Worm (Caenorhabditis elegans) whole organism, L4 larva: ENCODE data around the gene add-1.
A peak's percentile ranks its signal among the peaks of the same experiment; 100 is the strongest.

Source experiments
- F44E2.7 ChIP-seq: fragments of 200-800 bp; sonication (Bioruptor generic); IDR thresholded peaks from 2 replicates; pipeline ENCODE4 v2.1.2; 2022; ENCODE audit warnings: missing genetic modification characterization, missing compliant biosample characterization
- Y75B8A.6 ChIP-seq: fragments of 200-800 bp; sonication (Bioruptor generic); IDR thresholded peaks from 2 replicates; pipeline ENCODE4 v1.3.6; 2022; ENCODE audit warnings: missing genetic modification reagents, missing genetic modification characterization, missing compliant biosample characterization
- aha-1 ChIP-seq: fragments of 150-350 bp; peaks from one replicate; lab custom pipeline; 2014; ENCODE audit warnings: missing biosample characterization, missing genetic modification characterization
- ceh-28 ChIP-seq: fragments of 150-350 bp; optimal IDR thresholded peaks from 2 replicates; lab custom pipeline; 2014; ENCODE audit warnings: missing biosample characterization, missing genetic modification reagents, missing genetic modification characterization
- ceh-44 ChIP-seq: fragments of 200-800 bp; sonication (Bioruptor generic); IDR thresholded peaks from 2 replicates; pipeline ENCODE4 v1.3.6; 2022; ENCODE audit warnings: missing genetic modification reagents, missing genetic modification characterization, missing compliant biosample characterization
- ceh-82 ChIP-seq: sonication (generic microtip); optimal IDR thresholded peaks from 2 replicates; lab custom pipeline; 2017; ENCODE audit warnings: missing biosample characterization, missing genetic modification characterization
- ces-1 ChIP-seq: fragments of 150-350 bp; sonication (generic microtip); optimal IDR thresholded peaks from 4 replicates; lab custom pipeline; 2014; ENCODE audit warnings: missing biosample characterization, missing genetic modification reagents, missing genetic modification characterization
- cey-2 ChIP-seq: sonication (generic microtip); optimal IDR thresholded peaks from 3 replicates; lab custom pipeline; 2017; ENCODE audit warnings: missing genetic modification characterization, mild to moderate bottlenecking, missing compliant biosample characterization, antibody characterized with exemption, borderline replicate concordance; ENCODE audit not compliant: insufficient read depth
- ctbp-1 ChIP-seq: fragments of 200-800 bp; sonication (Bioruptor generic); IDR thresholded peaks from 2 replicates; pipeline ENCODE4 v1.3.6; 2022; ENCODE audit warnings: missing genetic modification reagents, missing genetic modification characterization, missing compliant biosample characterization
- daf-19 ChIP-seq: fragments of 200-800 bp; sonication (Bioruptor generic); conservative IDR thresholded peaks from 2 replicates; pipeline ENCODE4 v1.3.6; 2022; ENCODE audit warnings: missing genetic modification characterization, missing compliant biosample characterization
- dmd-6 ChIP-seq: fragments of 200-800 bp; sonication (Bioruptor generic); IDR thresholded peaks from 2 replicates; pipeline ENCODE4 v1.3.6; 2022; ENCODE audit warnings: missing genetic modification reagents, missing genetic modification characterization, missing compliant biosample characterization
- dve-1 ChIP-seq: sonication (generic microtip); optimal IDR thresholded peaks from 2 replicates; lab custom pipeline; 2017; ENCODE audit warnings: antibody characterized with exemption, mild to moderate bottlenecking, missing genetic modification characterization, missing compliant biosample characterization; ENCODE audit not compliant: insufficient read depth
- egl-43 ChIP-seq: fragments of 200-800 bp; sonication (Bioruptor generic); IDR thresholded peaks from 2 replicates; pipeline ENCODE4 v1.3.6; 2022; ENCODE audit warnings: missing genetic modification reagents, missing genetic modification characterization, missing compliant biosample characterization
- fos-1 ChIP-seq: fragments of 150-350 bp; optimal IDR thresholded peaks from 2 replicates; lab custom pipeline; 2014; ENCODE audit warnings: missing biosample characterization, missing genetic modification characterization
- gei-8 ChIP-seq: fragments of 200-800 bp; sonication (Bioruptor generic); optimal IDR thresholded peaks from 2 replicates; lab custom pipeline; 2018; ENCODE audit warnings: mild to moderate bottlenecking, missing genetic modification characterization, missing compliant biosample characterization
- hlh-30 ChIP-seq: sonication (generic microtip); optimal IDR thresholded peaks from 2 replicates; lab custom pipeline; 2017; ENCODE audit warnings: antibody characterized with exemption, mild to moderate bottlenecking, missing genetic modification characterization, missing compliant biosample characterization; ENCODE audit not compliant: insufficient read depth
- lin-15B ChIP-seq: fragments of 150-350 bp; sonication (generic microtip); optimal IDR thresholded peaks from 3 replicates; lab custom pipeline; 2014; ENCODE audit warnings: missing biosample characterization, missing genetic modification characterization
- lsy-2 ChIP-seq, 2 experiments: fragments of 150-350 bp in 1 of 2; sonication (generic microtip) in 1 of 2; optimal IDR thresholded peaks; 2 replicates each; lab custom pipeline; 2014 to 2017; ENCODE audit warnings: missing biosample characterization in 2 of 2, missing genetic modification characterization in 2 of 2
- madf-5 ChIP-seq, 2 experiments: fragments of 200-800 bp; sonication (Bioruptor generic); IDR thresholded peaks; 2 replicates each; pipeline ENCODE4 v1.3.6; 2022; ENCODE audit warnings: missing compliant biosample characterization in 2 of 2, missing genetic modification characterization in 2 of 2
- nhr-10 ChIP-seq: fragments of 150-350 bp; optimal IDR thresholded peaks from 2 replicates; lab custom pipeline; 2014; ENCODE audit warnings: missing biosample characterization, missing genetic modification characterization
- nhr-102 ChIP-seq: sonication (generic microtip); optimal IDR thresholded peaks from 2 replicates; lab custom pipeline; 2016; ENCODE audit warnings: mild to moderate bottlenecking, missing genetic modification characterization, moderate library complexity, missing compliant biosample characterization
- nhr-11 ChIP-seq: fragments of 150-350 bp; optimal IDR thresholded peaks from 2 replicates; lab custom pipeline; 2014; ENCODE audit warnings: missing biosample characterization, missing genetic modification characterization
- nhr-111 ChIP-seq: fragments of 200-800 bp; sonication (Bioruptor generic); optimal IDR thresholded peaks from 2 replicates; lab custom pipeline; 2018; ENCODE audit warnings: mild to moderate bottlenecking, missing genetic modification characterization, missing compliant biosample characterization
- nhr-237 ChIP-seq: sonication (generic microtip); optimal IDR thresholded peaks from 2 replicates; lab custom pipeline; 2017; ENCODE audit warnings: missing biosample characterization, missing genetic modification characterization
- nhr-25 ChIP-seq: sonication (generic microtip); optimal IDR thresholded peaks from 2 replicates; lab custom pipeline; 2017; ENCODE audit warnings: missing genetic modification characterization, mild to moderate bottlenecking, missing compliant biosample characterization, antibody characterized with exemption, moderate library complexity, borderline replicate concordance; ENCODE audit not compliant: insufficient read depth
- nhr-28 ChIP-seq: fragments of 150-350 bp; optimal IDR thresholded peaks from 2 replicates; lab custom pipeline; 2014; ENCODE audit warnings: missing biosample characterization, missing genetic modification characterization
- nhr-77 ChIP-seq: fragments of 150-350 bp; optimal IDR thresholded peaks from 2 replicates; lab custom pipeline; 2014; ENCODE audit warnings: missing biosample characterization, missing genetic modification characterization
- rbr-2 ChIP-seq: sonication (generic microtip); optimal IDR thresholded peaks from 2 replicates; lab custom pipeline; 2016; ENCODE audit warnings: missing genotype, missing genetic modification characterization, missing compliant biosample characterization
- skn-1 ChIP-seq: fragments of 150-350 bp; optimal IDR thresholded peaks from 2 replicates; lab custom pipeline; 2014; ENCODE audit warnings: missing biosample characterization, missing genetic modification characterization
- unc-130 ChIP-seq: sonication (generic microtip); optimal IDR thresholded peaks from 2 replicates; lab custom pipeline; 2016; ENCODE audit warnings: missing genetic modification reagents, missing genetic modification characterization, missing compliant biosample characterization
- unc-62 ChIP-seq, 3 experiments: fragments of 150-350 bp in 1 of 3; sonication (generic microtip); optimal IDR thresholded peaks in 2 of 3; peaks in 1 of 3; 1 replicate in 1 of 3; 2 replicates in 2 of 3; lab custom pipeline; 2014 to 2017; ENCODE audit warnings: missing biosample characterization in 3 of 3, missing genetic modification characterization in 3 of 3, missing genetic modification reagents in 3 of 3, missing genotype in 1 of 3

add-1 gene

ce11 chrX:4890159-4890558 lies 30.3 kb upstream of the add-1 start, which contains the start of gene T07F12.2 (continued):
- TF ChIP-seq ceh-28 (no peak), nhr-10 (tag; lab: Kevin White, UChicago) (no peak), cey-2 (tag; lab: Kevin White, UChicago) (no peak), hlh-30 (peak; percentile 51), nhr-25 (tag; lab: Kevin White, UChicago) (no peak), nhr-111 (GFP tag; lab: Kevin White, UChicago) (no peak), ces-1 (GFP tag; lab: Kevin White, UChicago) (no peak), gei-8 (GFP tag; lab: Kevin White, UChicago) (no peak), ceh-44 (GFP tag; lab: Robert Waterston, UW) (no peak), aha-1 (tag; lab: Kevin White, UChicago) (no peak), skn-1 (tag; lab: Kevin White, UChicago) (no peak), nhr-11 (tag; lab: Kevin White, UChicago) (no peak), ctbp-1 (no peak), nhr-102 (tag; lab: Kevin White, UChicago) (no peak), dve-1 (tag; lab: Kevin White, UChicago) (peak; percentile 33)

ce11 chrX:4885651-4886050 lies 25.8 kb upstream of the add-1 start, which contains the start of gene arrd-23:
arrd-23 (plus strand) TSS chrX:4885951.
- no peak for TF ChIP-seq F44E2.7 (GFP tag; lab: Robert Waterston, UW)
- peak; percentile 12 for TF ChIP-seq aha-1 (tag; lab: Kevin White, UChicago)

- peak; percentile 50; the same call in 1 of the 2 replicates for TF ChIP-seq daf-19 (GFP tag; lab: Robert Waterston, UW)
- 0 out of 2 replicates have a peak, but pooled peaks have one; percentile 35 for TF ChIP-seq egl-43 (GFP tag; lab: Robert Waterston, UW)
- TF ChIP-seq aha-1 (tag; lab: Kevin White, UChicago), result peak; percentile 53
- TF ChIP-seq dmd-6 (GFP tag; lab: Robert Waterston, UW), result no peak
Observed at ce11 chrX:4881310-4881709, 21.5 kb upstream of the add-1 start.

ce11 chrX:4879998-4880397 lies 20.2 kb upstream of the add-1 start:
- TF ChIP-seq lin-15B (tag; lab: Kevin White, UChicago), result no peak
- peak in 1 of 2 experiments; percentile 81 for TF ChIP-seq unc-62 (GFP tag; optimal IDR thresholded peaks at IDR 0.05 in 1 of 2; lab: Kevin White, UChicago)
- TF ChIP-seq unc-62 (tag; optimal IDR thresholded peaks at IDR 0.05; lab: Kevin White, UChicago), result no peak
- peak; percentile 46 for TF ChIP-seq hlh-30
- TF ChIP-seq madf-5 (GFP tag; IDR thresholded peaks at IDR 0.05; lab: Robert Waterston, UW), result no peak

- TF ChIP-seq Y75B8A.6 (GFP tag; lab: Robert Waterston, UW) (no peak), nhr-237 (tag; lab: Kevin White, UChicago) (no peak), nhr-77 (tag; lab: Kevin White, UChicago) (no peak), dmd-6 (GFP tag; lab: Robert Waterston, UW) (no peak), nhr-10 (tag; lab: Kevin White, UChicago) (no peak), nhr-28 (tag; lab: Kevin White, UChicago) (peak; percentile 10), nhr-25 (tag; lab: Kevin White, UChicago) (no peak), unc-130 (GFP tag; lab: Kevin White, UChicago) (no peak)
Observed at ce11 chrX:4876904-4877303, 17.1 kb upstream of the add-1 start, which contains the start of gene tsp-14. tsp-14 (minus strand) TSS chrX:4876965.

ce11 chrX:4875296-4875695 lies 15.5 kb upstream of the add-1 start:
- no peak for TF ChIP-seq rbr-2
- no peak for TF ChIP-seq madf-5 (GFP tag; IDR thresholded peaks at IDR 0.05; lab: Robert Waterston, UW)
- no peak for TF ChIP-seq lsy-2 (tag; optimal IDR thresholded peaks at IDR 0.05; lab: Kevin White, UChicago)
- TF ChIP-seq ceh-82 (tag; lab: Kevin White, UChicago), result no peak
- no peak for TF ChIP-seq fos-1 (tag; lab: Kevin White, UChicago)
